Fruit fly (Drosophila melanogaster) whole organism, prepupa: ENCODE measurements around the gene cbt.

ENCODE experiments used
- CG10669 ChIP-seq: fragments of 200-800 bp; sonication (Bioruptor generic); optimal IDR thresholded peaks from 3 replicates; lab custom pipeline; 2018; ENCODE audit warnings: missing biosample characterization, mild to moderate bottlenecking, missing genetic modification characterization, moderate library complexity
- CG11294 ChIP-seq: fragments of 200-800 bp; sonication (Bioruptor generic); IDR thresholded peaks from 2 replicates; pipeline ENCODE4 v1.3.6; 2022; ENCODE audit warnings: missing biosample characterization, missing genetic modification characterization
- CG11762 ChIP-seq: fragments of 200-800 bp; sonication (Bioruptor generic); optimal IDR thresholded peaks from 3 replicates; lab custom pipeline; 2016; ENCODE audit warnings: missing biosample characterization, missing genetic modification characterization; ENCODE audit not compliant: insufficient read depth
- CG15336 ChIP-seq: fragments of 200-800 bp; sonication (Bioruptor generic); IDR thresholded peaks from 2 replicates; pipeline ENCODE4 v1.3.6; 2022; ENCODE audit warnings: missing biosample characterization, missing genetic modification characterization
- CG1621 ChIP-seq: fragments of 200-800 bp; sonication (Bioruptor generic); optimal IDR thresholded peaks from 3 replicates; lab custom pipeline; 2018; ENCODE audit warnings: missing biosample characterization, mild to moderate bottlenecking, missing genetic modification characterization
- CG16779 ChIP-seq: fragments of 200-800 bp; sonication (Bioruptor generic); optimal IDR thresholded peaks from 3 replicates; lab custom pipeline; 2017; ENCODE audit warnings: missing biosample characterization, mild to moderate bottlenecking, missing genetic modification characterization
- CG3032 ChIP-seq: fragments of 200-800 bp; optimal IDR thresholded peaks from 2 replicates; lab custom pipeline; 2019; ENCODE audit warnings: missing biosample characterization, mild to moderate bottlenecking, missing genetic modification characterization, moderate library complexity
- CG32006 ChIP-seq: fragments of 200-800 bp; sonication (Bioruptor generic); optimal IDR thresholded peaks from 3 replicates; lab custom pipeline; 2017; ENCODE audit warnings: missing biosample characterization, mild to moderate bottlenecking, missing genetic modification characterization
- CG3919 ChIP-seq: fragments of 200-800 bp; sonication (Bioruptor generic); optimal IDR thresholded peaks from 3 replicates; lab custom pipeline; 2016; ENCODE audit warnings: missing biosample characterization, missing genetic modification characterization
- CG6163 ChIP-seq: fragments of 200-800 bp; sonication (Bioruptor generic); IDR thresholded peaks from 3 replicates; pipeline ENCODE4 v1.3.6; 2022; ENCODE audit warnings: missing biosample characterization, missing genetic modification characterization
- CG6276 ChIP-seq: fragments of 200-800 bp; sonication (Bioruptor generic); optimal IDR thresholded peaks from 2 replicates; lab custom pipeline; 2017; ENCODE audit warnings: missing biosample characterization, mild to moderate bottlenecking, missing genetic modification characterization
- CG6792 ChIP-seq: fragments of 200-800 bp; sonication (Bioruptor generic); optimal IDR thresholded peaks from 3 replicates; lab custom pipeline; 2016; ENCODE audit warnings: missing biosample characterization, missing genetic modification characterization
- CG6808 ChIP-seq: fragments of 200-800 bp; sonication (Bioruptor generic); optimal IDR thresholded peaks from 3 replicates; lab custom pipeline; 2017; ENCODE audit warnings: missing biosample characterization, missing genetic modification characterization, mild to moderate bottlenecking, moderate library complexity, missing genetic modification reagents
- CG6854 ChIP-seq: fragments of 200-800 bp; sonication (Bioruptor generic); optimal IDR thresholded peaks from 2 replicates; lab custom pipeline; 2017; ENCODE audit warnings: missing biosample characterization, mild to moderate bottlenecking, missing genetic modification characterization
- CG7368 ChIP-seq: fragments of 200-800 bp; sonication (Bioruptor generic); optimal IDR thresholded peaks from 3 replicates; lab custom pipeline; 2016; ENCODE audit warnings: missing biosample characterization, missing genetic modification characterization
- CG8632 ChIP-seq: fragments of 200-800 bp; sonication (Bioruptor generic); optimal IDR thresholded peaks from 3 replicates; lab custom pipeline; 2016; ENCODE audit warnings: missing biosample characterization, missing genetic modification characterization
- CG9139 ChIP-seq: fragments of 200-800 bp; sonication (Bioruptor generic); optimal IDR thresholded peaks from 3 replicates; lab custom pipeline; 2017; ENCODE audit warnings: missing biosample characterization, mild to moderate bottlenecking, missing genetic modification characterization
- Eip75B ChIP-seq: fragments of 200-800 bp; sonication (Bioruptor generic); optimal IDR thresholded peaks from 3 replicates; lab custom pipeline; 2016; ENCODE audit warnings: missing biosample characterization, missing genetic modification characterization
- Eip78C ChIP-seq: fragments of 200-800 bp; sonication (Bioruptor generic); peaks from one replicate; lab custom pipeline; 2016; ENCODE audit warnings: missing biosample characterization, missing genetic modification characterization
- Eip93F ChIP-seq: fragments of 200-800 bp; sonication (Bioruptor generic); optimal IDR thresholded peaks from 2 replicates; lab custom pipeline; 2016; ENCODE audit warnings: missing biosample characterization, mild to moderate bottlenecking, missing genetic modification characterization
- Ets21C ChIP-seq: fragments of 200-800 bp; sonication (Bioruptor generic); optimal IDR thresholded peaks from 3 replicates; lab custom pipeline; 2016; ENCODE audit warnings: missing biosample characterization, missing genetic modification characterization
- Ets96B ChIP-seq: fragments of 200-800 bp; optimal IDR thresholded peaks from 2 replicates; lab custom pipeline; 2019; ENCODE audit warnings: missing biosample characterization, mild to moderate bottlenecking, missing genetic modification characterization, moderate library complexity
- Gug ChIP-seq: fragments of 200-800 bp; sonication (Bioruptor generic); IDR thresholded peaks from 2 replicates; pipeline ENCODE4 v1.3.6; 2022; ENCODE audit warnings: missing biosample characterization, missing genetic modification characterization
- Hr4 ChIP-seq: fragments of 200-800 bp; sonication (Bioruptor generic); optimal IDR thresholded peaks from 3 replicates; lab custom pipeline; 2016; ENCODE audit warnings: missing biosample characterization, missing genetic modification characterization
- Smox ChIP-seq: fragments of 200-800 bp; sonication (Bioruptor generic); optimal IDR thresholded peaks from 3 replicates; lab custom pipeline; 2016; ENCODE audit warnings: missing biosample characterization, missing genetic modification characterization
- Sox102F ChIP-seq: fragments of 200-800 bp; sonication (Bioruptor generic); optimal IDR thresholded peaks from 2 replicates; lab custom pipeline; 2016; ENCODE audit warnings: missing biosample characterization, mild to moderate bottlenecking, missing genetic modification characterization
- Sox14 ChIP-seq: fragments of 200-800 bp; sonication (Bioruptor generic); optimal IDR thresholded peaks from 3 replicates; lab custom pipeline; 2016; ENCODE audit warnings: missing biosample characterization, missing genetic modification characterization
- Sox15 ChIP-seq: fragments of 200-800 bp; sonication (Bioruptor generic); optimal IDR thresholded peaks from 3 replicates; lab custom pipeline; 2016; ENCODE audit warnings: missing biosample characterization, missing genetic modification characterization
- achi ChIP-seq: fragments of 200-800 bp; sonication (Bioruptor generic); optimal IDR thresholded peaks from 3 replicates; lab custom pipeline; 2016; ENCODE audit warnings: missing biosample characterization, missing genetic modification characterization
- dsx ChIP-seq: fragments of 200-800 bp; optimal IDR thresholded peaks from 3 replicates; lab custom pipeline; 2019; ENCODE audit warnings: missing biosample characterization, mild to moderate bottlenecking, missing genetic modification characterization, moderate library complexity; ENCODE audit not compliant: poor library complexity, severe bottlenecking
- eg ChIP-seq: fragments of 200-800 bp; sonication (Bioruptor generic); IDR thresholded peaks from 3 replicates; pipeline ENCODE4 v1.3.6; 2022; ENCODE audit warnings: missing biosample characterization, missing genetic modification characterization
- fd59A ChIP-seq: fragments of 200-800 bp; sonication (Bioruptor generic); optimal IDR thresholded peaks from 2 replicates; lab custom pipeline; 2017; ENCODE audit warnings: missing biosample characterization, mild to moderate bottlenecking, missing genetic modification characterization, missing genetic modification reagents
- fkh ChIP-seq: fragments of 200-800 bp; sonication (Bioruptor generic); optimal IDR thresholded peaks from 3 replicates; lab custom pipeline; 2017; ENCODE audit warnings: missing biosample characterization, mild to moderate bottlenecking, missing genetic modification characterization, moderate library complexity
- lz ChIP-seq: fragments of 200-800 bp; sonication (Bioruptor generic); optimal IDR thresholded peaks from 3 replicates; lab custom pipeline; 2016; ENCODE audit warnings: missing biosample characterization, missing genetic modification characterization
- pdm3 ChIP-seq: fragments of 200-800 bp; sonication (Bioruptor generic); optimal IDR thresholded peaks from 3 replicates; lab custom pipeline; 2016; ENCODE audit warnings: missing biosample characterization, missing genetic modification characterization
- salr ChIP-seq, 2 experiments: fragments of 200-800 bp; sonication (Bioruptor generic); optimal IDR thresholded peaks; 3 replicates each; lab custom pipeline; 2016 to 2018; ENCODE audit warnings: missing biosample characterization in 2 of 2, missing genetic modification characterization in 2 of 2, mild to moderate bottlenecking in 1 of 2
- ss ChIP-seq, 2 experiments: fragments of 200-800 bp; sonication (Bioruptor generic); optimal IDR thresholded peaks; 2 replicates in 1 of 2; 3 replicates in 1 of 2; lab custom pipeline; 2017 to 2018; ENCODE audit warnings: mild to moderate bottlenecking in 2 of 2, missing biosample characterization in 2 of 2, missing genetic modification characterization in 2 of 2, moderate library complexity in 1 of 2
- svp ChIP-seq: fragments of 200-800 bp; sonication (Bioruptor generic); peaks from one replicate; lab custom pipeline; 2016; ENCODE audit warnings: missing biosample characterization, missing genetic modification characterization
- vri ChIP-seq: fragments of 200-800 bp; sonication (Bioruptor generic); optimal IDR thresholded peaks from 3 replicates; lab custom pipeline; 2016; ENCODE audit warnings: missing biosample characterization, mild to moderate bottlenecking, missing genetic modification characterization

The cbt gene

dm6 chr2L:485825-486240 is 6.3 kb upstream of the cbt start (continued):
- TF ChIP-seq CG6276 (GFP tag; lab: Kevin White, UChicago) (peak; percentile 60), CG3919 (GFP tag; lab: Kevin White, UChicago) (peak; percentile 80), CG6808 (peak; percentile 84), Smox (GFP tag; lab: Kevin White, UChicago) (peak; percentile 81), CG11762 (GFP tag; lab: Kevin White, UChicago) (peak; percentile 43), Sox15 (peak; percentile 42), Hr4 (GFP tag; lab: Kevin White, UChicago) (peak; percentile 10), pdm3 (peak; percentile 83), Ets21C (peak; percentile 46), CG3032 (tag; lab: Kevin White, UChicago) (peak; percentile 51), Ets96B (tag; lab: Kevin White, UChicago) (peak; percentile 53), CG1621 (peak; percentile 81), CG9139 (GFP tag; lab: Kevin White, UChicago) (peak; percentile 91), fkh (peak; percentile 100), Eip93F (GFP tag; lab: Kevin White, UChicago) (no peak), fd59A (GFP tag; lab: Kevin White, UChicago) (peak; percentile 56), Sox102F (GFP tag; lab: Kevin White, UChicago) (peak; percentile 88)

- no peak for TF ChIP-seq CG6163 (GFP tag; lab: Robert Waterston, UW)
- peak; percentile 48 for TF ChIP-seq Eip93F (GFP tag; lab: Kevin White, UChicago)
- no peak for TF ChIP-seq Sox14
- no peak for TF ChIP-seq CG11294
- TF ChIP-seq Eip78C, result no peak
Measured at dm6 chr2L:485127-485824, 5.8 kb upstream of the cbt start.

dm6 chr2L:484281-484943 is 4.9 kb upstream of the cbt start:
- no peak for TF ChIP-seq Eip75B (GFP tag; lab: Kevin White, UChicago)
- no peak for TF ChIP-seq CG11294
- peak; percentile 13 for TF ChIP-seq achi
- no peak for TF ChIP-seq salr (GFP tag; optimal IDR thresholded peaks at IDR 0.05; lab: Kevin White, UChicago)
- peak; percentile 83 for TF ChIP-seq vri (GFP tag; lab: Kevin White, UChicago)
- TF ChIP-seq Sox14, result peak; percentile 38
- peak; percentile 32 for TF ChIP-seq Eip78C
- no peak for TF ChIP-seq ss (GFP tag; optimal IDR thresholded peaks at IDR 0.05; lab: Kevin White, UChicago)
- peak; percentile 64 for TF ChIP-seq fkh
- no peak for TF ChIP-seq CG6276 (GFP tag; lab: Kevin White, UChicago)
- TF ChIP-seq CG8632 (GFP tag; lab: Kevin White, UChicago), result peak; percentile 11
- TF ChIP-seq CG32006, result no peak
- peak; percentile 42 for TF ChIP-seq CG3032 (tag; lab: Kevin White, UChicago)
- peak; percentile 17 for TF ChIP-seq CG16779 (tag; lab: Kevin White, UChicago)
- TF ChIP-seq CG6792 (GFP tag; lab: Kevin White, UChicago), result no peak
- TF ChIP-seq svp (GFP tag; lab: Kevin White, UChicago), result peak; percentile 100
- peak; percentile 10; the same call in 1 of the 3 replicates for TF ChIP-seq eg (GFP tag; lab: Robert Waterston, UW)
- TF ChIP-seq Eip93F (GFP tag; lab: Kevin White, UChicago), result no peak
- TF ChIP-seq CG7368 (GFP tag; lab: Kevin White, UChicago), result no peak
- no peak for TF ChIP-seq CG1621
- TF ChIP-seq CG6808, result peak; percentile 20
- TF ChIP-seq CG3919 (GFP tag; lab: Kevin White, UChicago), result no peak
- TF ChIP-seq Sox15, result no peak
- no peak for TF ChIP-seq lz (GFP tag; lab: Kevin White, UChicago)
- no peak for TF ChIP-seq dsx
- no peak for TF ChIP-seq CG6854 (GFP tag; lab: Kevin White, UChicago)
- no peak for TF ChIP-seq CG15336
- 0 out of 3 replicates have a peak, but pooled peaks have one; percentile 36 for TF ChIP-seq CG6163 (GFP tag; lab: Robert Waterston, UW)
- no peak for TF ChIP-seq CG10669 (GFP tag; lab: Kevin White, UChicago)
- no peak for TF ChIP-seq Gug
